Worm (Caenorhabditis elegans) whole organism, dauer: ENCODE results near the gene mxl-1.

Source experiments
- unc-62 ChIP-seq: sonication (generic microtip); optimal IDR thresholded peaks from 2 replicates; lab custom pipeline; 2017; ENCODE audit warnings: missing biosample characterization, missing genetic modification reagents, missing genetic modification characterization

mxl-1 gene

ce11 chrV:11244539-11244938 is at the start of gene mxl-1:
Gene mxl-1, plus strand, starts transcription at chrV:11244839.
- no peak for TF ChIP-seq unc-62 (GFP tag; lab: Kevin White, UChicago)

ce11 chrV:11196109-11196508 is 48.5 kb upstream of the mxl-1 start, which contains the start of gene clc-6:
Gene clc-6, minus strand, starts transcription at chrV:11196209.
- TF ChIP-seq unc-62 (GFP tag; lab: Kevin White, UChicago) = no peak

ce11 chrV:11196631-11197258 is 47.9 kb upstream of the mxl-1 start:
- TF ChIP-seq unc-62 (GFP tag; lab: Kevin White, UChicago) = no peak

- no peak for TF ChIP-seq unc-62 (GFP tag; lab: Kevin White, UChicago)
These were observed 46.5 kb upstream of the mxl-1 start for ce11 chrV:11198094-11198493.

ce11 chrV:11199497-11199896 is 45.1 kb upstream of the mxl-1 start:
- TF ChIP-seq unc-62 (GFP tag; lab: Kevin White, UChicago) = no peak

ce11 chrV:11200316-11200715 is 44.3 kb upstream of the mxl-1 start, which contains the start of gene K10D6.3:
Gene K10D6.3, plus strand, starts transcription at chrV:11200616.
- TF ChIP-seq unc-62 (GFP tag; lab: Kevin White, UChicago) = no peak

ce11 chrV:11201826-11202565 is 42.6 kb upstream of the mxl-1 start, which contains the start of gene K10D6.4:
Gene K10D6.4, plus strand, starts transcription at chrV:11201925.
- TF ChIP-seq unc-62 (GFP tag; lab: Kevin White, UChicago) = no peak

ce11 chrV:11204452-11204851 is 40.2 kb upstream of the mxl-1 start:
- TF ChIP-seq unc-62 (GFP tag; lab: Kevin White, UChicago) = no peak

ce11 chrV:11206467-11206866 is 38.2 kb upstream of the mxl-1 start:
- no peak for TF ChIP-seq unc-62 (GFP tag; lab: Kevin White, UChicago)

ce11 chrV:11209452-11210188 is 35.0 kb upstream of the mxl-1 start:
- TF ChIP-seq unc-62 (GFP tag; lab: Kevin White, UChicago) = no peak

ce11 chrV:11211323-11211722 is 33.3 kb upstream of the mxl-1 start:
- no peak for TF ChIP-seq unc-62 (GFP tag; lab: Kevin White, UChicago)

ce11 chrV:11214569-11214968 is 30.1 kb upstream of the mxl-1 start:
- TF ChIP-seq unc-62 (GFP tag; lab: Kevin White, UChicago) = no peak

ce11 chrV:11216137-11216536 is 28.5 kb upstream of the mxl-1 start:
- TF ChIP-seq unc-62 (GFP tag; lab: Kevin White, UChicago) = no peak

- TF ChIP-seq unc-62 (GFP tag; lab: Kevin White, UChicago) = no peak
These were observed 27.2 kb upstream of the mxl-1 start, which contains the start of gene cyp-29A2 for ce11 chrV:11217394-11217793. Gene cyp-29A2, plus strand, starts transcription at chrV:11217583.

- TF ChIP-seq unc-62 (GFP tag; lab: Kevin White, UChicago) = no peak
These were observed 24.2 kb upstream of the mxl-1 start for ce11 chrV:11220415-11220814.

- TF ChIP-seq unc-62 (GFP tag; lab: Kevin White, UChicago) = no peak
These were observed 23.7 kb upstream of the mxl-1 start, which contains the start of gene T19B10.2 for ce11 chrV:11220936-11221335. Gene T19B10.2, plus strand, starts transcription at chrV:11221302.
